Worm (Caenorhabditis elegans) whole organism, L3 larva: ENCODE measurements around the gene suds-3.

Source experiments
- R02D3.7 ChIP-seq: fragments of 150-350 bp; optimal IDR thresholded peaks from 2 replicates; lab custom pipeline; 2014; ENCODE audit warnings: missing biosample characterization, missing genetic modification characterization
- aly-2 ChIP-seq: fragments of 150-350 bp; optimal IDR thresholded peaks from 2 replicates; lab custom pipeline; 2014; ENCODE audit warnings: missing biosample characterization, missing genetic modification characterization
- ceh-16 ChIP-seq: sonication (generic microtip); optimal IDR thresholded peaks from 2 replicates; lab custom pipeline; 2017; ENCODE audit warnings: missing biosample characterization, missing genetic modification characterization
- ceh-82 ChIP-seq: fragments of 150-350 bp; optimal IDR thresholded peaks from 2 replicates; lab custom pipeline; 2014; ENCODE audit warnings: missing biosample characterization, missing genetic modification characterization
- ceh-9 ChIP-seq: sonication (generic microtip); optimal IDR thresholded peaks from 2 replicates; lab custom pipeline; 2018; ENCODE audit warnings: missing biosample characterization, missing genetic modification characterization
- egl-27 ChIP-seq: sonication (generic microtip); optimal IDR thresholded peaks from 4 replicates; lab custom pipeline; 2017; ENCODE audit warnings: missing biosample characterization, missing genetic modification reagents, missing genetic modification characterization
- egl-5 ChIP-seq: fragments of 150-350 bp; optimal IDR thresholded peaks from 2 replicates; lab custom pipeline; 2017; ENCODE audit warnings: missing biosample characterization, missing genetic modification reagents, missing genetic modification characterization, inconsistent platforms
- elt-1 ChIP-seq: fragments of 150-350 bp; optimal IDR thresholded peaks from 2 replicates; lab custom pipeline; 2014; ENCODE audit warnings: missing biosample characterization, missing genetic modification characterization
- elt-2 ChIP-seq: sonication (generic microtip); optimal IDR thresholded peaks from 2 replicates; lab custom pipeline; 2016; ENCODE audit warnings: missing genetic modification reagents, mild to moderate bottlenecking, missing genetic modification characterization, missing compliant biosample characterization
- elt-3 ChIP-seq, 3 experiments: fragments of 150-350 bp in 1 of 3; sonication (generic microtip) in 2 of 3; optimal IDR thresholded peaks; 2 replicates in 2 of 3; 4 replicates in 1 of 3; lab custom pipeline; 2014 to 2017; ENCODE audit warnings: missing biosample characterization in 3 of 3, missing genetic modification characterization in 3 of 3
- eor-1 ChIP-seq, 2 experiments: fragments of 150-350 bp; optimal IDR thresholded peaks; 2 replicates each; lab custom pipeline; 2014 to 2018; ENCODE audit warnings: missing biosample characterization in 2 of 2, missing genetic modification characterization in 2 of 2
- fkh-2 ChIP-seq: fragments of 150-350 bp; optimal IDR thresholded peaks from 2 replicates; lab custom pipeline; 2014; ENCODE audit warnings: missing biosample characterization, missing genetic modification reagents, missing genetic modification characterization
- jun-1 ChIP-seq: fragments of 150-350 bp; optimal IDR thresholded peaks from 2 replicates; lab custom pipeline; 2014; ENCODE audit warnings: missing biosample characterization, missing genetic modification reagents, missing genetic modification characterization
- lin-39 ChIP-seq: fragments of 150-350 bp; optimal IDR thresholded peaks from 2 replicates; lab custom pipeline; 2018; ENCODE audit warnings: missing biosample characterization, missing genetic modification reagents, missing genetic modification characterization
- lsy-12 ChIP-seq: sonication (generic microtip); optimal IDR thresholded peaks from 2 replicates; lab custom pipeline; 2016; ENCODE audit warnings: mild to moderate bottlenecking, missing genetic modification characterization, missing compliant biosample characterization
- mdl-1 ChIP-seq: fragments of 150-350 bp; optimal IDR thresholded peaks from 2 replicates; lab custom pipeline; 2014; ENCODE audit warnings: missing biosample characterization, missing genetic modification characterization
- mml-1 ChIP-seq: fragments of 150-350 bp; sonication (generic microtip); optimal IDR thresholded peaks from 3 replicates; lab custom pipeline; 2014; ENCODE audit warnings: missing biosample characterization, missing genetic modification characterization
- nfya-1 ChIP-seq: sonication (generic microtip); optimal IDR thresholded peaks from 2 replicates; lab custom pipeline; 2017; ENCODE audit warnings: missing genetic modification characterization, mild to moderate bottlenecking, missing compliant biosample characterization, antibody characterized with exemption, moderate library complexity; ENCODE audit not compliant: insufficient read depth
- nhr-11 ChIP-seq: fragments of 150-350 bp; optimal IDR thresholded peaks from 2 replicates; lab custom pipeline; 2014; ENCODE audit warnings: missing biosample characterization, missing genetic modification characterization
- nhr-23 ChIP-seq: fragments of 150-350 bp; optimal IDR thresholded peaks from 2 replicates; lab custom pipeline; 2014; ENCODE audit warnings: missing biosample characterization, missing genetic modification reagents, missing genetic modification characterization
- nhr-237 ChIP-seq: fragments of 150-350 bp; optimal IDR thresholded peaks from 2 replicates; lab custom pipeline; 2014; ENCODE audit warnings: missing biosample characterization, missing genetic modification characterization
- nhr-25 ChIP-seq: sonication (generic microtip); optimal IDR thresholded peaks from 2 replicates; lab custom pipeline; 2017; ENCODE audit warnings: missing biosample characterization, missing genetic modification characterization
- nhr-28 ChIP-seq: fragments of 150-350 bp; optimal IDR thresholded peaks from 2 replicates; lab custom pipeline; 2014; ENCODE audit warnings: missing biosample characterization, missing genetic modification characterization
- nhr-43 ChIP-seq: sonication (generic microtip); optimal IDR thresholded peaks from 2 replicates; lab custom pipeline; 2016; ENCODE audit warnings: mild to moderate bottlenecking, missing genetic modification characterization, missing compliant biosample characterization; ENCODE audit not compliant: poor library complexity, severe bottlenecking
- nhr-76 ChIP-seq: fragments of 150-350 bp; sonication (generic microtip); optimal IDR thresholded peaks from 5 replicates; lab custom pipeline; 2014; ENCODE audit warnings: missing biosample characterization, missing genetic modification characterization
- nhr-77 ChIP-seq: fragments of 150-350 bp; optimal IDR thresholded peaks from 2 replicates; lab custom pipeline; 2014; ENCODE audit warnings: missing biosample characterization, missing genetic modification characterization
- pha-4 ChIP-seq: fragments of 150-350 bp; optimal IDR thresholded peaks from 2 replicates; lab custom pipeline; 2014; ENCODE audit warnings: missing biosample characterization, missing genetic modification reagents, missing genetic modification characterization
- pqm-1 ChIP-seq: fragments of 150-350 bp; optimal IDR thresholded peaks from 2 replicates; lab custom pipeline; 2017; ENCODE audit warnings: missing biosample characterization, missing genetic modification characterization, inconsistent platforms
- sea-2 ChIP-seq: fragments of 150-350 bp; sonication (generic microtip); optimal IDR thresholded peaks from 4 replicates; lab custom pipeline; 2014; ENCODE audit warnings: missing biosample characterization, missing genetic modification reagents, missing genetic modification characterization
- skn-1 ChIP-seq: fragments of 150-350 bp; optimal IDR thresholded peaks from 2 replicates; lab custom pipeline; 2014; ENCODE audit warnings: missing biosample characterization, missing genetic modification characterization
- snpc-4 ChIP-seq: fragments of 150-350 bp; optimal IDR thresholded peaks from 2 replicates; lab custom pipeline; 2014; ENCODE audit warnings: missing biosample characterization, missing genetic modification characterization
- tbx-2 ChIP-seq: sonication (generic microtip); optimal IDR thresholded peaks from 2 replicates; lab custom pipeline; 2016; ENCODE audit warnings: mild to moderate bottlenecking, missing genetic modification characterization, missing compliant biosample characterization
- unc-39 ChIP-seq: sonication (generic microtip); optimal IDR thresholded peaks from 4 replicates; lab custom pipeline; 2017; ENCODE audit warnings: missing biosample characterization, missing genetic modification characterization
- unc-62 ChIP-seq: fragments of 150-350 bp; sonication (generic microtip); optimal IDR thresholded peaks from 4 replicates; lab custom pipeline; 2014; ENCODE audit warnings: missing biosample characterization, missing genetic modification reagents, missing genetic modification characterization
- zag-1 ChIP-seq: fragments of 150-350 bp; optimal IDR thresholded peaks from 2 replicates; lab custom pipeline; 2014; ENCODE audit warnings: missing biosample characterization, missing genetic modification characterization
- ztf-4 ChIP-seq: fragments of 150-350 bp; optimal IDR thresholded peaks from 2 replicates; lab custom pipeline; 2014; ENCODE audit warnings: missing biosample characterization, missing genetic modification characterization

Gene suds-3

DNA sequence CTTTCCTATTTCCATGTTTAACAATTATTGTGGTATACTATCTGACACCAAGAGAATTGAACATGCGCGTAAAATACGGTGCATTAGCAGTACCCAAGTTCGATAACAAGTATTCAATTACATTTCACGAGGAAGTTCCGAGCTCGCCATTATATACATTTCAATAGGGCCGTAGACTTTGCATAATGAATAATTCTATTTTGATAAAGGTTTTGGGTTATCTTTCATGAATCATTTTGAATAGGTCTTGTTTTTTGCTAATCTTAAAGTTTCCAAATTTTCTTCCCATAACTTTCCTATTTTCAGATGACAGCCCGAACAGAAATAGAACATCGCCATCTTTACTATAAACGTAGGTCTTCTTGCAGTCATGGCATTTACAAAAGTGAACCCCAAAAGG, 4.6 kb upstream of the suds-3 start, which contains the start of gene C50H2.13:
TSS of gene C50H2.13 (plus strand) at position 301 of the 400 bp plus-strand sequence.
- TF ChIP-seq unc-39 (tag; lab: Kevin White, UChicago) (no peak), mdl-1 (tag; lab: Kevin White, UChicago) (no peak), egl-27 (tag; lab: Kevin White, UChicago) (no peak), ceh-82 (tag; lab: Kevin White, UChicago) (no peak), nhr-76 (tag; lab: Kevin White, UChicago) (no peak), zag-1 (no peak), ztf-4 (tag; lab: Kevin White, UChicago) (no peak), aly-2 (tag; lab: Kevin White, UChicago) (no peak)

ce11 chrV:9927381-9927780, 3.4 kb upstream of the suds-3 start:
- no peak for TF ChIP-seq nfya-1
- no peak for TF ChIP-seq jun-1
- no peak for TF ChIP-seq nhr-76 (tag; lab: Kevin White, UChicago)
- TF ChIP-seq, all 47 proteins: peak for 0

DNA sequence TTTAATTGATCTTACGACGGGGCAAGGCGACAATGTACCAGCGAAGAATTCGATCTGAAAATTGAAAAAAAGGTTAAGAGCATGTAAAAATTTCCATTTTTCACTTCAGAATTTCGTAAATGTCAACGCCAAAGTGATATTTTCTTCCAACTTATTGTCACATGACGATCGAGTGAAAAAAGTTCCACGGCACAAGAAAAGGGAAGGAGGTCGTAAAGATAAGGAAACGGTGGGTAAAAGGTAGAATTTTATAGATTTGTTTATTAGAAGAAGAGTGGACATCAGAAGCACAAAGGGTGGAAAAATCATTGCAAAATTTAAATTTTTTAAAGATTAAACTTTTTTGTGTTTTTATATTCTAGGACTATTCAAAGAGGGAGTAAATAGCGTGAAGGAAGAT, 2.9 kb upstream of the suds-3 start:
- TF ChIP-seq elt-2 (tag; lab: Kevin White, UChicago) (peak; percentile 87), jun-1 (peak; percentile 16), pha-4 (tag; lab: Kevin White, UChicago) (peak; percentile 36), ztf-4 (tag; lab: Kevin White, UChicago) (no peak), mml-1 (tag; lab: Kevin White, UChicago) (no peak), pqm-1 (tag; lab: Kevin White, UChicago) (peak; percentile 63), eor-1 (tag; optimal IDR thresholded peaks at IDR 0.05; lab: Kevin White, UChicago) (no peak)

DNA sequence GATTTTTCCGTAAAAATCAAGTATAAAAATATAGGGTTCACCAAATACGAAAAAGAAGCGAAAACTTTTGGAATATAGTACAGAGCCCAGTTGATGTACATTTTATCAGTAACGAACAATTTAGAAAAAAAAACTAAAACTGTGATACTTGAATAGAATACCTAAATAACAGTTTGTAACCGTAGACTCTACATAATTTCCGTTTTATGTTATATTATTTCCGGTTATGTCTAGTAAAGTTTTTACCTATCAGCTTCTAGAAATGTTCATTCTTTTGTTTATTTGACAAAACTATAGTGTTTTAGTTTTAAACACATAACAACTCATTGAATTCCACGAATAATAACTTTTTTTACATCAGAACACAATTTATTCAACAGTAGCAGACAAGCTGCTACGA, 6.6 kb downstream of the suds-3 start, which contains the start of gene srj-33:
TSS of gene srj-33 (minus strand) at position 101 of the 400 bp plus-strand sequence.
- TF ChIP-seq R02D3.7 (no peak), egl-5 (no peak), sea-2 (GFP tag; lab: Kevin White, UChicago) (no peak), nhr-237 (tag; lab: Kevin White, UChicago) (no peak), nhr-23 (tag; lab: Kevin White, UChicago) (no peak), unc-39 (tag; lab: Kevin White, UChicago) (no peak), nfya-1 (no peak), nhr-76 (tag; lab: Kevin White, UChicago) (no peak), nhr-28 (no peak), elt-3 (tag; optimal IDR thresholded peaks at IDR 0.05; lab: Kevin White, UChicago) (no peak), snpc-4 (tag; lab: Kevin White, UChicago) (no peak), unc-62 (GFP tag; lab: Kevin White, UChicago) (no peak), skn-1 (tag; lab: Kevin White, UChicago) (no peak), nhr-11 (no peak), ceh-16 (no peak), aly-2 (tag; lab: Kevin White, UChicago) (no peak), lsy-12 (no peak), ztf-4 (tag; lab: Kevin White, UChicago) (no peak), elt-1 (tag; lab: Kevin White, UChicago) (no peak), pha-4 (tag; lab: Kevin White, UChicago) (no peak)

DNA sequence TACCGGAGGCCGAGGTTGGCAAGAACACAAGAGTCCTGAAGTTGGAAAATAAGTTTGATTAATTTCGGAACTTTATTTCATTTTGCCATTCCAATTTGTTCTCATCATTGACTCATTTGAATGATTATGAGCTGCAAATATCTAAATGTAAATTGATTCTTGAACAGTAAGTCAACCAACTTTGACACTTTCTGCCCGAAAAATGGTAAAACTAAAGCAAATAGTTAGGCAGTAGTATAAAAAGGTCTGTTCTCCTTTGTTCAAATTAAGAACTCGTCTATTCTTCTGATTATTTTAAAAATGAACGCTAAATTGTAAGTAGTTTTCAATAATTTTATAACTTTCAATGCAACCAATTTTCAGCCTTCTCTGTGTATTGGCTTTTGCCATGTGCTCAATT, 12.2 kb downstream of the suds-3 start, which contains the start of gene fipr-12:
TSS of gene fipr-12 (plus strand) at position 301 of the 400 bp plus-strand sequence.
- TF ChIP-seq lin-39 (tag; lab: Kevin White, UChicago) (no peak), R02D3.7 (no peak), elt-3 (tag; optimal IDR thresholded peaks at IDR 0.05; lab: Kevin White, UChicago) (no peak), nhr-43 (no peak), unc-39 (tag; lab: Kevin White, UChicago) (no peak), nhr-237 (tag; lab: Kevin White, UChicago) (no peak), mdl-1 (tag; lab: Kevin White, UChicago) (no peak), ceh-16 (no peak), nhr-25 (tag; lab: Kevin White, UChicago) (no peak), nhr-28 (no peak), nhr-11 (no peak), nhr-77 (tag; lab: Kevin White, UChicago) (no peak), zag-1 (no peak), tbx-2 (tag; lab: Kevin White, UChicago) (no peak), unc-62 (GFP tag; lab: Kevin White, UChicago) (no peak), snpc-4 (tag; lab: Kevin White, UChicago) (no peak), ceh-9 (tag; lab: Kevin White, UChicago) (no peak), pqm-1 (tag; lab: Kevin White, UChicago) (no peak), fkh-2 (tag; lab: Kevin White, UChicago) (no peak), pha-4 (tag; lab: Kevin White, UChicago) (no peak)
